Worm (Caenorhabditis elegans) whole organism, midembryonic: ENCODE data around the gene K08C7.1.

Experiments
- T22C8.4 ChIP-seq: fragments of 200-800 bp; sonication (Bioruptor generic); IDR thresholded peaks from 2 replicates; pipeline ENCODE4 v1.3.6; 2022; ENCODE audit warnings: missing genetic modification characterization, missing compliant biosample characterization
- cog-1 ChIP-seq: sonication (generic microtip); optimal IDR thresholded peaks from 2 replicates; lab custom pipeline; 2016; ENCODE audit warnings: missing genetic modification characterization, missing compliant biosample characterization
- flt-1 ChIP-seq: fragments of 200-800 bp; sonication (Bioruptor generic); IDR thresholded peaks from 2 replicates; pipeline ENCODE4 v1.3.6; 2022; ENCODE audit warnings: missing genetic modification characterization, missing compliant biosample characterization
- klf-2 ChIP-seq: fragments of 200-800 bp; sonication (Bioruptor generic); conservative IDR thresholded peaks from 2 replicates; pipeline ENCODE4 v1.3.6; 2022; ENCODE audit warnings: missing genetic modification reagents, missing genetic modification characterization, missing compliant biosample characterization
- med-1 ChIP-seq: sonication (generic microtip); optimal IDR thresholded peaks from 2 replicates; lab custom pipeline; 2017; ENCODE audit warnings: missing genetic modification characterization, mild to moderate bottlenecking, missing compliant biosample characterization, antibody characterized with exemption, missing genetic modification reagents; ENCODE audit not compliant: insufficient read depth
- ref-1 ChIP-seq: fragments of 200-800 bp; sonication (Bioruptor generic); conservative IDR thresholded peaks from 2 replicates; pipeline ENCODE4 v1.3.6; 2022; ENCODE audit warnings: missing genetic modification reagents, missing genetic modification characterization, missing compliant biosample characterization
- tab-1 ChIP-seq: fragments of 200-800 bp; sonication (Bioruptor generic); IDR thresholded peaks from 2 replicates; pipeline ENCODE4 v1.3.6; 2022; ENCODE audit warnings: missing genetic modification characterization, missing compliant biosample characterization
- ztf-23 ChIP-seq: fragments of 200-800 bp; sonication (Bioruptor generic); IDR thresholded peaks from 2 replicates; pipeline ENCODE4 v1.3.6; 2022; ENCODE audit warnings: missing genetic modification reagents, missing genetic modification characterization, missing compliant biosample characterization
- ztf-29 ChIP-seq: fragments of 200-800 bp; sonication (Bioruptor generic); IDR thresholded peaks from 2 replicates; pipeline ENCODE4 v1.3.6; 2022; ENCODE audit warnings: missing genetic modification reagents, missing genetic modification characterization, missing compliant biosample characterization

DNA sequence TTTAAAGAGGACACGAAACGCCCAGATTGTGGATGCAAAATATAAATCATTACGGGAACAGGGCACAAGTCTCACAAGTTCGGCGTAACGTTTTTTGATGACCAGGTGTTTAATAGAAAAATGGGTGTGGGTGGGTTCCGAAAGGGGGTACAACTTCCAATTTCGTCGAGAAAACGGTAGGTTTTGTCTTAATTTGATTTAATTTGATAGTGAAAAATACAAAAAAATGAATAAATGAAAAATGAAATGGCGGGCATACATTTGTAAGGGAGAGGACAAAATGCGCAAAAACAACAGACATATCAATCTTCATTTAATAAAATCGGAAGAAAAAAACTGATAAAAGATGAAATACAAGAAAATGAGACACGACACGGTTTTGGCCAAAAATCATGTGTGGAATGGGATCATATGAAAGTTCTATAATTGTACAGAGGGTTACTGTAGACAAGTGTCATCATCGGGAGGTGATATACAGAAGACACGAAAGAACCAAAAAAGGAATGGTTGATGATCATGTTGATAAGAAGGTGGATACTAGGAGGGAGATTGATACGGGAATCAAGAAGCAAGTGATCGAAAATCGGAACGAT is 45.4 kb downstream of the K08C7.1 start:
- no peak for TF ChIP-seq ref-1 (GFP tag; lab: Robert Waterston, UW)
- no peak for TF ChIP-seq ztf-29 (GFP tag; lab: Robert Waterston, UW)
- no peak for TF ChIP-seq tab-1 (GFP tag; lab: Robert Waterston, UW)
- TF ChIP-seq flt-1 (GFP tag; lab: Robert Waterston, UW), result no peak
- no peak for TF ChIP-seq T22C8.4 (GFP tag; lab: Robert Waterston, UW)
- no peak for TF ChIP-seq klf-2 (GFP tag; lab: Robert Waterston, UW)
- TF ChIP-seq cog-1 (tag; lab: Kevin White, UChicago), result no peak
- no peak for TF ChIP-seq med-1 (GFP tag; lab: Kevin White, UChicago)
- no peak for TF ChIP-seq ztf-23 (GFP tag; lab: Robert Waterston, UW)
